Worm (Caenorhabditis elegans) whole organism, L3 larva: ENCODE data around the gene Y50D4C.5.

Experiments used
- ZK546.5 ChIP-seq: sonication (generic microtip); optimal IDR thresholded peaks from 2 replicates; lab custom pipeline; 2017; ENCODE audit warnings: missing biosample characterization, missing genetic modification characterization
- aly-2 ChIP-seq: fragments of 150-350 bp; optimal IDR thresholded peaks from 2 replicates; lab custom pipeline; 2014; ENCODE audit warnings: missing biosample characterization, missing genetic modification characterization
- ama-1 ChIP-seq: fragments of 150-350 bp; optimal IDR thresholded peaks from 2 replicates; lab custom pipeline; 2018
- ceh-16 ChIP-seq: sonication (generic microtip); optimal IDR thresholded peaks from 2 replicates; lab custom pipeline; 2017; ENCODE audit warnings: missing biosample characterization, missing genetic modification characterization
- ceh-28 ChIP-seq: fragments of 150-350 bp; optimal IDR thresholded peaks from 2 replicates; lab custom pipeline; 2014; ENCODE audit warnings: missing biosample characterization, missing genetic modification reagents, missing genetic modification characterization
- ceh-82 ChIP-seq: fragments of 150-350 bp; optimal IDR thresholded peaks from 2 replicates; lab custom pipeline; 2014; ENCODE audit warnings: missing biosample characterization, missing genetic modification characterization
- ceh-9 ChIP-seq: sonication (generic microtip); optimal IDR thresholded peaks from 2 replicates; lab custom pipeline; 2018; ENCODE audit warnings: missing biosample characterization, missing genetic modification characterization
- daf-12 ChIP-seq: fragments of 150-350 bp; optimal IDR thresholded peaks from 2 replicates; lab custom pipeline; 2014; ENCODE audit warnings: missing biosample characterization, missing genetic modification reagents, missing genetic modification characterization
- egl-27 ChIP-seq: sonication (generic microtip); optimal IDR thresholded peaks from 4 replicates; lab custom pipeline; 2017; ENCODE audit warnings: missing biosample characterization, missing genetic modification reagents, missing genetic modification characterization
- elt-1 ChIP-seq: fragments of 150-350 bp; optimal IDR thresholded peaks from 2 replicates; lab custom pipeline; 2014; ENCODE audit warnings: missing biosample characterization, missing genetic modification characterization
- elt-3 ChIP-seq, 3 experiments: fragments of 150-350 bp in 1 of 3; sonication (generic microtip) in 2 of 3; optimal IDR thresholded peaks; 2 replicates in 2 of 3; 4 replicates in 1 of 3; lab custom pipeline; 2014 to 2017; ENCODE audit warnings: missing biosample characterization in 3 of 3, missing genetic modification characterization in 3 of 3
- fkh-10 ChIP-seq: sonication (generic microtip); optimal IDR thresholded peaks from 2 replicates; lab custom pipeline; 2017; ENCODE audit warnings: missing biosample characterization, missing genetic modification reagents, missing genetic modification characterization
- fkh-2 ChIP-seq: fragments of 150-350 bp; optimal IDR thresholded peaks from 2 replicates; lab custom pipeline; 2014; ENCODE audit warnings: missing biosample characterization, missing genetic modification reagents, missing genetic modification characterization
- hmg-11 ChIP-seq: sonication (generic microtip); optimal IDR thresholded peaks from 2 replicates; lab custom pipeline; 2016; ENCODE audit warnings: missing genetic modification characterization, missing compliant biosample characterization
- lin-15B ChIP-seq: fragments of 150-350 bp; optimal IDR thresholded peaks from 2 replicates; lab custom pipeline; 2014; ENCODE audit warnings: missing biosample characterization, missing genetic modification characterization
- lin-39 ChIP-seq: fragments of 150-350 bp; optimal IDR thresholded peaks from 2 replicates; lab custom pipeline; 2018; ENCODE audit warnings: missing biosample characterization, missing genetic modification reagents, missing genetic modification characterization
- lsy-12 ChIP-seq: sonication (generic microtip); optimal IDR thresholded peaks from 2 replicates; lab custom pipeline; 2016; ENCODE audit warnings: mild to moderate bottlenecking, missing genetic modification characterization, missing compliant biosample characterization
- mdl-1 ChIP-seq: fragments of 150-350 bp; optimal IDR thresholded peaks from 2 replicates; lab custom pipeline; 2014; ENCODE audit warnings: missing biosample characterization, missing genetic modification characterization
- nfya-1 ChIP-seq: sonication (generic microtip); optimal IDR thresholded peaks from 2 replicates; lab custom pipeline; 2017; ENCODE audit warnings: missing genetic modification characterization, mild to moderate bottlenecking, missing compliant biosample characterization, antibody characterized with exemption, moderate library complexity; ENCODE audit not compliant: insufficient read depth
- nhr-11 ChIP-seq: fragments of 150-350 bp; optimal IDR thresholded peaks from 2 replicates; lab custom pipeline; 2014; ENCODE audit warnings: missing biosample characterization, missing genetic modification characterization
- nhr-12 ChIP-seq: fragments of 150-350 bp; optimal IDR thresholded peaks from 2 replicates; lab custom pipeline; 2014; ENCODE audit warnings: missing biosample characterization, missing genetic modification characterization
- nhr-237 ChIP-seq: fragments of 150-350 bp; optimal IDR thresholded peaks from 2 replicates; lab custom pipeline; 2014; ENCODE audit warnings: missing biosample characterization, missing genetic modification characterization
- nhr-28 ChIP-seq: fragments of 150-350 bp; optimal IDR thresholded peaks from 2 replicates; lab custom pipeline; 2014; ENCODE audit warnings: missing biosample characterization, missing genetic modification characterization
- nhr-43 ChIP-seq: sonication (generic microtip); optimal IDR thresholded peaks from 2 replicates; lab custom pipeline; 2016; ENCODE audit warnings: mild to moderate bottlenecking, missing genetic modification characterization, missing compliant biosample characterization; ENCODE audit not compliant: poor library complexity, severe bottlenecking
- nhr-67 ChIP-seq: fragments of 150-350 bp; optimal IDR thresholded peaks from 2 replicates; lab custom pipeline; 2014; ENCODE audit warnings: missing biosample characterization, missing genetic modification characterization
- nhr-76 ChIP-seq: fragments of 150-350 bp; sonication (generic microtip); optimal IDR thresholded peaks from 5 replicates; lab custom pipeline; 2014; ENCODE audit warnings: missing biosample characterization, missing genetic modification characterization
- nhr-77 ChIP-seq: fragments of 150-350 bp; optimal IDR thresholded peaks from 2 replicates; lab custom pipeline; 2014; ENCODE audit warnings: missing biosample characterization, missing genetic modification characterization
- pqm-1 ChIP-seq: fragments of 150-350 bp; optimal IDR thresholded peaks from 2 replicates; lab custom pipeline; 2017; ENCODE audit warnings: missing biosample characterization, missing genetic modification characterization, inconsistent platforms
- sea-2 ChIP-seq: fragments of 150-350 bp; sonication (generic microtip); optimal IDR thresholded peaks from 4 replicates; lab custom pipeline; 2014; ENCODE audit warnings: missing biosample characterization, missing genetic modification reagents, missing genetic modification characterization
- skn-1 ChIP-seq: fragments of 150-350 bp; optimal IDR thresholded peaks from 2 replicates; lab custom pipeline; 2014; ENCODE audit warnings: missing biosample characterization, missing genetic modification characterization
- snpc-4 ChIP-seq: fragments of 150-350 bp; optimal IDR thresholded peaks from 2 replicates; lab custom pipeline; 2014; ENCODE audit warnings: missing biosample characterization, missing genetic modification characterization
- tbx-2 ChIP-seq: sonication (generic microtip); optimal IDR thresholded peaks from 2 replicates; lab custom pipeline; 2016; ENCODE audit warnings: mild to moderate bottlenecking, missing genetic modification characterization, missing compliant biosample characterization
- unc-62 ChIP-seq: fragments of 150-350 bp; sonication (generic microtip); optimal IDR thresholded peaks from 4 replicates; lab custom pipeline; 2014; ENCODE audit warnings: missing biosample characterization, missing genetic modification reagents, missing genetic modification characterization
- zag-1 ChIP-seq: fragments of 150-350 bp; optimal IDR thresholded peaks from 2 replicates; lab custom pipeline; 2014; ENCODE audit warnings: missing biosample characterization, missing genetic modification characterization
- ztf-11 ChIP-seq: fragments of 150-350 bp; optimal IDR thresholded peaks from 2 replicates; lab custom pipeline; 2014; ENCODE audit warnings: missing biosample characterization, missing genetic modification characterization
- ztf-4 ChIP-seq: fragments of 150-350 bp; optimal IDR thresholded peaks from 2 replicates; lab custom pipeline; 2014; ENCODE audit warnings: missing biosample characterization, missing genetic modification characterization

The Y50D4C.5 gene

ce11 chrV:1003400-1003799 is at the start of gene Y50D4C.5:
Gene Y50D4C.5, minus strand, starts transcription at chrV:1003744.
- no peak for TF ChIP-seq snpc-4 (tag; lab: Kevin White, UChicago)
- TF ChIP-seq ceh-28 = no peak
- no peak for TF ChIP-seq skn-1 (tag; lab: Kevin White, UChicago)
- no peak for TF ChIP-seq sea-2
- no peak for TF ChIP-seq unc-62 (GFP tag; lab: Kevin White, UChicago)
- TF ChIP-seq nhr-67 = no peak
- TF ChIP-seq nhr-77 = no peak
- no peak for TF ChIP-seq fkh-2 (tag; lab: Kevin White, UChicago)
- TF ChIP-seq nhr-237 = no peak
- no peak for TF ChIP-seq ceh-9 (tag; lab: Kevin White, UChicago)
- TF ChIP-seq ZK546.5 (tag; lab: Kevin White, UChicago) = no peak
- no peak for TF ChIP-seq elt-1
- no peak for TF ChIP-seq ztf-4 (tag; lab: Kevin White, UChicago)
- TF ChIP-seq ceh-82 (tag; lab: Kevin White, UChicago) = no peak
- no peak for TF ChIP-seq zag-1
- TF ChIP-seq pqm-1 = no peak
- no peak for TF ChIP-seq aly-2 (tag; lab: Kevin White, UChicago)
- TF ChIP-seq ama-1 (lab: Kevin White, UChicago) = no peak

- no peak for TF ChIP-seq daf-12 (tag; lab: Kevin White, UChicago)
- no peak for TF ChIP-seq ZK546.5 (tag; lab: Kevin White, UChicago)
- TF ChIP-seq snpc-4 (tag; lab: Kevin White, UChicago) = no peak
- TF ChIP-seq nhr-28 (tag; lab: Kevin White, UChicago) = no peak
- no peak for TF ChIP-seq nhr-43 (tag; lab: Kevin White, UChicago)
- no peak for TF ChIP-seq ceh-82 (tag; lab: Kevin White, UChicago)
- TF ChIP-seq elt-3 (tag; optimal IDR thresholded peaks at IDR 0.05; lab: Kevin White, UChicago) = no peak
- TF ChIP-seq tbx-2 (tag; lab: Kevin White, UChicago) = no peak
- no peak for TF ChIP-seq lsy-12 (tag; lab: Kevin White, UChicago)
- TF ChIP-seq egl-27 (tag; lab: Kevin White, UChicago) = no peak
- TF ChIP-seq lin-39 = no peak
- no peak for TF ChIP-seq nhr-11 (tag; lab: Kevin White, UChicago)
- TF ChIP-seq zag-1 = no peak
- TF ChIP-seq ceh-16 = no peak
- TF ChIP-seq ztf-4 (tag; lab: Kevin White, UChicago) = no peak
- TF ChIP-seq pqm-1 = no peak
- TF ChIP-seq nhr-12 (tag; lab: Kevin White, UChicago) = no peak
- TF ChIP-seq ama-1 (lab: Kevin White, UChicago) = no peak
- no peak for TF ChIP-seq mdl-1 (tag; lab: Kevin White, UChicago)
- TF ChIP-seq elt-1 = no peak
Measured at ce11 chrV:1052559-1053064, 49.1 kb upstream of the Y50D4C.5 start, which contains the start of gene K10C9.4. Gene K10C9.4, minus strand, starts transcription at chrV:1053014.

DNA sequence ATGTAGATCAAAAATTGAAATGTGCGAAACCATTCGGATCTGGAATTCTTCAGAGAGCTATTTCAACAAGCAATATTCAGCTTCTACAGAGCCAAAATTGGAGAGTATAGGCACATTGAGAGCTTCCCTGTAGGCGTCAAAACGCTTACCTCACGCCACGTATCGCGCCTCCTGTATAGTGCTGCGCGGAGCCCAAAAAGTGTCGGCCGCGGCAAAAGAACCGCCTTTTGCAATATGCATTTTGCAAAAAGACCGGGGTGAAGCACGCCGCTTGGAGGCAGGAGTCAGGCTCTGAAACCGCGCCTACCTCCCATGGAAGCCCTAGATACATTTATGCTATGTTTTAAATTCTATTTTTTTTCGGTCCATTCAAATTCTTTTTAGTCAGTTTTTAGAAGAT is 48.1 kb upstream of the Y50D4C.5 start:
- TF ChIP-seq nhr-28 (tag; lab: Kevin White, UChicago) = no peak
- TF ChIP-seq unc-62 (GFP tag; lab: Kevin White, UChicago) = no peak
- TF ChIP-seq ZK546.5 (tag; lab: Kevin White, UChicago) = no peak
- no peak for TF ChIP-seq ztf-11 (tag; lab: Kevin White, UChicago)

- TF ChIP-seq lin-15B (tag; lab: Kevin White, UChicago) (peak; percentile 45), snpc-4 (tag; lab: Kevin White, UChicago) (peak; percentile 0), nhr-76 (tag; lab: Kevin White, UChicago) (no peak), lin-39 (peak; percentile 47), nfya-1 (tag; lab: Kevin White, UChicago) (peak; percentile 49), hmg-11 (tag; lab: Kevin White, UChicago) (peak; percentile 66), fkh-10 (GFP tag; lab: Kevin White, UChicago) (no peak), ceh-28 (no peak), ceh-16 (no peak), skn-1 (tag; lab: Kevin White, UChicago) (no peak)
- TF ChIP-seq, all 47 proteins: peak for 5
Measured at ce11 chrV:1049334-1049733, 45.8 kb upstream of the Y50D4C.5 start.
